Worm (Caenorhabditis elegans) whole organism, early embryonic: Measurements from ENCODE around the gene str-63.

Experiments
- ama-1 ChIP-seq: fragments of 150-350 bp; optimal IDR thresholded peaks from 2 replicates; lab custom pipeline; 2014
- ceh-36 ChIP-seq: sonication (generic microtip); optimal IDR thresholded peaks from 2 replicates; lab custom pipeline; 2016; ENCODE audit warnings: missing genetic modification characterization, inconsistent platforms, missing compliant biosample characterization
- flt-1 ChIP-seq: fragments of 200-800 bp; sonication (Bioruptor generic); IDR thresholded peaks from 2 replicates; pipeline ENCODE4 v1.3.6; 2022; ENCODE audit warnings: missing genetic modification characterization, missing compliant biosample characterization
- scrt-1 ChIP-seq: fragments of 200-800 bp; sonication (Bioruptor generic); IDR thresholded peaks from 2 replicates; pipeline ENCODE4 v1.3.6; 2022; ENCODE audit warnings: missing genetic modification characterization, missing compliant biosample characterization
- sea-1 ChIP-seq: fragments of 200-800 bp; sonication (Bioruptor generic); conservative IDR thresholded peaks from 2 replicates; pipeline ENCODE4 v1.3.6; 2022; ENCODE audit warnings: missing genetic modification characterization, missing compliant biosample characterization
- tra-4 ChIP-seq: sonication (generic microtip); optimal IDR thresholded peaks from 2 replicates; lab custom pipeline; 2017; ENCODE audit warnings: missing genetic modification characterization, missing compliant biosample characterization

DNA sequence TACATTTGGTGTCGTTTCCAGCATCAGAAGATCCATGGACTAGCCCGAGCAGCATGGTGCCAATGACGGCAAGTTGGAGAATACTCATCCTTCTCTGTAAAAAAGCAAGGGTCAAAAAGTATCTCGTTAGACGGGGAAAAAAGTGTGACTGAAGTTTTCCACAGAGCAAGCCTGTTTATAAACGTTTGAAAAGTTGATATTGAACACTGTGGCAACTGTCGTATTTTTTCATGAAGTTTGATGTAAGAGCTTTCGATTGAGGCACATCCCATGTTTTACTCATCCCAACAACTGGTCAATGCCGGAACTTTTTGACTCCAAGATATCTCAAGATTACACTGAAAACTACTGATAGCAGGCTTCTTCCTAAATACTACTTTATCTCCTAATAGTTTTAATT lies 32.4 kb upstream of the str-63 start, which contains the start of gene F35F10.13:
- TF ChIP-seq sea-1 (GFP tag; lab: Robert Waterston, UW), result no peak
- TF ChIP-seq ama-1 (lab: Kevin White, UChicago), result no peak
- no peak for TF ChIP-seq tra-4 (tag; lab: Kevin White, UChicago)
- TF ChIP-seq scrt-1 (GFP tag; lab: Robert Waterston, UW), result no peak
- TF ChIP-seq flt-1 (GFP tag; lab: Robert Waterston, UW), result no peak
- no peak for TF ChIP-seq ceh-36 (tag; lab: Kevin White, UChicago)
